Fruit fly (Drosophila melanogaster) whole organism, embryonic: ENCODE data around the gene Galphai.

Source experiments
- ATbp ChIP-seq: fragments of 200-800 bp; sonication (Bioruptor generic); optimal IDR thresholded peaks from 2 replicates; lab custom pipeline; 2017; ENCODE audit warnings: missing biosample characterization, mild to moderate bottlenecking, missing genetic modification characterization, missing genetic modification reagents
- Atf3 ChIP-seq: fragments of 200-800 bp; sonication (Bioruptor generic); optimal IDR thresholded peaks from 3 replicates; lab custom pipeline; 2016; ENCODE audit warnings: missing biosample characterization, missing genetic modification characterization
- CG10979 ChIP-seq: fragments of 200-800 bp; sonication (Bioruptor generic); optimal IDR thresholded peaks from 2 replicates; lab custom pipeline; 2018; ENCODE audit warnings: missing biosample characterization, mild to moderate bottlenecking, missing genetic modification characterization, moderate library complexity
- CG11093 ChIP-seq: fragments of 200-800 bp; sonication (Bioruptor generic); IDR thresholded peaks from 3 replicates; pipeline ENCODE4 v1.3.6; 2022; ENCODE audit warnings: missing biosample characterization, missing genetic modification characterization
- CG11504 ChIP-seq: fragments of 200-800 bp; sonication (Bioruptor generic); optimal IDR thresholded peaks from 3 replicates; lab custom pipeline; 2019; ENCODE audit warnings: missing biosample characterization, mild to moderate bottlenecking, missing genetic modification characterization, moderate library complexity
- CG1233 ChIP-seq: fragments of 200-800 bp; sonication (Bioruptor generic); optimal IDR thresholded peaks from 4 replicates; lab custom pipeline; 2018; ENCODE audit warnings: missing biosample characterization, mild to moderate bottlenecking, missing genetic modification characterization
- CG13296 ChIP-seq: fragments of 200-800 bp; sonication (Bioruptor generic); optimal IDR thresholded peaks from 3 replicates; lab custom pipeline; 2018; ENCODE audit warnings: missing biosample characterization, mild to moderate bottlenecking, missing genetic modification characterization
- CG14441 ChIP-seq: fragments of 200-800 bp; sonication (Bioruptor generic); IDR thresholded peaks from 2 replicates; pipeline ENCODE4 v1.3.6; 2022; ENCODE audit warnings: missing biosample characterization, missing genetic modification characterization
- CG14667 ChIP-seq: fragments of 200-800 bp; sonication (Bioruptor generic); IDR thresholded peaks from 2 replicates; pipeline ENCODE4 v1.3.6; 2022; ENCODE audit warnings: missing biosample characterization, missing genetic modification characterization
- CG15269 ChIP-seq: fragments of 200-800 bp; sonication (Bioruptor generic); optimal IDR thresholded peaks from 2 replicates; lab custom pipeline; 2018; ENCODE audit warnings: missing biosample characterization, mild to moderate bottlenecking, missing genetic modification characterization, moderate library complexity
- CG1529 ChIP-seq: fragments of 200-800 bp; sonication (Bioruptor generic); optimal IDR thresholded peaks from 3 replicates; lab custom pipeline; 2018; ENCODE audit warnings: missing biosample characterization, missing genetic modification characterization
- CG17385 ChIP-seq: fragments of 200-800 bp; sonication (Bioruptor generic); optimal IDR thresholded peaks from 3 replicates; lab custom pipeline; 2018; ENCODE audit warnings: missing biosample characterization, mild to moderate bottlenecking, missing genetic modification characterization
- CG18599 ChIP-seq: fragments of 200-800 bp; sonication (Bioruptor generic); optimal IDR thresholded peaks from 3 replicates; lab custom pipeline; 2017; ENCODE audit warnings: missing biosample characterization, missing genetic modification characterization, mild to moderate bottlenecking, moderate library complexity, missing genetic modification reagents
- CG2678 ChIP-seq: fragments of 200-800 bp; sonication (Bioruptor generic); optimal IDR thresholded peaks from 3 replicates; lab custom pipeline; 2019; ENCODE audit warnings: missing biosample characterization, mild to moderate bottlenecking, missing genetic modification characterization, moderate library complexity
- CG34422 ChIP-seq: fragments of 200-800 bp; sonication (Bioruptor generic); IDR thresholded peaks from 3 replicates; pipeline ENCODE4 v1.3.6; 2022; ENCODE audit warnings: missing biosample characterization, missing genetic modification characterization
- CG8765 ChIP-seq: fragments of 200-800 bp; sonication (Bioruptor generic); IDR thresholded peaks from 2 replicates; pipeline ENCODE4 v1.3.6; 2022; ENCODE audit warnings: missing biosample characterization, missing genetic modification characterization
- CG8924 ChIP-seq: fragments of 200-800 bp; optimal IDR thresholded peaks from 3 replicates; lab custom pipeline; 2019; ENCODE audit warnings: missing biosample characterization, mild to moderate bottlenecking, missing genetic modification characterization, moderate library complexity
- CG9932 ChIP-seq: fragments of 200-800 bp; sonication (Bioruptor generic); IDR thresholded peaks from 2 replicates; pipeline ENCODE4 v1.3.6; 2022; ENCODE audit warnings: missing biosample characterization, missing genetic modification characterization
- ERR ChIP-seq: fragments of 200-800 bp; sonication (Bioruptor generic); optimal IDR thresholded peaks from 2 replicates; lab custom pipeline; 2016; ENCODE audit warnings: missing biosample characterization, missing genetic modification characterization
- HLH3B ChIP-seq: fragments of 200-800 bp; sonication (Bioruptor generic); IDR thresholded peaks from 2 replicates; pipeline ENCODE4 v1.3.6; 2022; ENCODE audit warnings: missing biosample characterization, missing genetic modification characterization
- Hmx ChIP-seq: fragments of 200-800 bp; sonication (Bioruptor generic); optimal IDR thresholded peaks from 2 replicates; lab custom pipeline; 2016; ENCODE audit warnings: missing biosample characterization, missing genetic modification characterization
- NFAT ChIP-seq: fragments of 200-800 bp; sonication (Bioruptor generic); IDR thresholded peaks from 2 replicates; pipeline ENCODE4 v1.3.6; 2022; ENCODE audit warnings: missing biosample characterization, missing genetic modification characterization
- Oli ChIP-seq: fragments of 200-800 bp; sonication (Bioruptor generic); optimal IDR thresholded peaks from 2 replicates; lab custom pipeline; 2018; ENCODE audit warnings: missing biosample characterization, mild to moderate bottlenecking, missing genetic modification characterization, moderate library complexity
- Rx ChIP-seq: fragments of 200-800 bp; sonication (Bioruptor generic); IDR thresholded peaks from 2 replicates; pipeline ENCODE4 v1.3.6; 2022; ENCODE audit warnings: missing biosample characterization, missing genetic modification characterization
- Sox100B ChIP-seq: fragments of 200-800 bp; sonication (Bioruptor generic); optimal IDR thresholded peaks from 3 replicates; lab custom pipeline; 2018; ENCODE audit warnings: missing biosample characterization, mild to moderate bottlenecking, missing genetic modification characterization
- TFAM ChIP-seq: fragments of 200-800 bp; sonication (Bioruptor generic); optimal IDR thresholded peaks from 2 replicates; lab custom pipeline; 2017; ENCODE audit warnings: missing biosample characterization, missing genetic modification characterization, inconsistent platforms
- Usf ChIP-seq: fragments of 200-800 bp; sonication (Bioruptor generic); optimal IDR thresholded peaks from 2 replicates; lab custom pipeline; 2017; ENCODE audit warnings: missing genotype, missing biosample characterization, missing genetic modification characterization
- Xbp1 ChIP-seq: fragments of 200-800 bp; sonication (Bioruptor generic); optimal IDR thresholded peaks from 3 replicates; lab custom pipeline; 2016; ENCODE audit warnings: missing biosample characterization, mild to moderate bottlenecking, missing genetic modification characterization
- bowl ChIP-seq: fragments of 200-800 bp; sonication (Bioruptor generic); IDR thresholded peaks from 2 replicates; pipeline ENCODE4 v1.3.6; 2022; ENCODE audit warnings: missing biosample characterization, missing genetic modification characterization
- chn ChIP-seq: fragments of 200-800 bp; sonication (Bioruptor generic); optimal IDR thresholded peaks from 2 replicates; lab custom pipeline; 2016; ENCODE audit warnings: missing biosample characterization, missing genetic modification characterization
- crol ChIP-seq: fragments of 200-800 bp; sonication (Bioruptor generic); IDR thresholded peaks from 2 replicates; pipeline ENCODE4 v1.3.6; 2022; ENCODE audit warnings: missing biosample characterization, missing genetic modification characterization
- fd102C ChIP-seq: fragments of 200-800 bp; sonication (Bioruptor generic); optimal IDR thresholded peaks from 2 replicates; lab custom pipeline; 2018; ENCODE audit warnings: missing biosample characterization, mild to moderate bottlenecking, missing genetic modification characterization, moderate library complexity
- fru ChIP-seq: fragments of >200 bp; optimal IDR thresholded peaks from 2 replicates; lab custom pipeline; 2017
- gcm ChIP-seq: fragments of 200-800 bp; sonication (Bioruptor generic); optimal IDR thresholded peaks from 2 replicates; lab custom pipeline; 2019; ENCODE audit warnings: missing biosample characterization, mild to moderate bottlenecking, missing genetic modification characterization, moderate library complexity
- grau ChIP-seq: fragments of 200-800 bp; optimal IDR thresholded peaks from 3 replicates; lab custom pipeline; 2019; ENCODE audit warnings: missing biosample characterization, mild to moderate bottlenecking, missing genetic modification characterization, moderate library complexity
- grn ChIP-seq: fragments of 200-800 bp; sonication (Bioruptor generic); optimal IDR thresholded peaks from 3 replicates; lab custom pipeline; 2017; ENCODE audit warnings: missing biosample characterization, missing genetic modification characterization
- h ChIP-seq: fragments of >200 bp; optimal IDR thresholded peaks from 2 replicates; lab custom pipeline; 2017
- ham ChIP-seq: fragments of 200-800 bp; sonication (Bioruptor generic); IDR thresholded peaks from 2 replicates; pipeline ENCODE4 v1.3.6; 2022; ENCODE audit warnings: missing biosample characterization, missing genetic modification characterization
- her ChIP-seq: fragments of 200-800 bp; sonication (Bioruptor generic); optimal IDR thresholded peaks from 2 replicates; lab custom pipeline; 2016; ENCODE audit warnings: missing biosample characterization, missing genetic modification characterization
- kah ChIP-seq: fragments of 200-800 bp; sonication (Bioruptor generic); optimal IDR thresholded peaks from 2 replicates; lab custom pipeline; 2018; ENCODE audit warnings: missing biosample characterization, mild to moderate bottlenecking, missing genetic modification characterization
- peb ChIP-seq: fragments of 200-800 bp; sonication (Bioruptor generic); IDR thresholded peaks from 2 replicates; pipeline ENCODE4 v1.3.6; 2022; ENCODE audit warnings: missing biosample characterization, missing genetic modification characterization
- prd ChIP-seq, 3 experiments: fragments of >200 bp in 2 of 3; fragments of 200-800 bp in 1 of 3; sonication (Bioruptor generic) in 1 of 3; optimal IDR thresholded peaks in 2 of 3; IDR thresholded peaks in 1 of 3; 2 replicates in 2 of 3; 3 replicates in 1 of 3; pipeline versions ENCODE4 v1.3.6 to Lab custom; 2017 to 2022; ENCODE audit warnings: missing biosample characterization in 1 of 3, missing genetic modification characterization in 1 of 3
- sc ChIP-seq, 3 experiments: fragments of >200 bp in 2 of 3; fragments of 200-800 bp in 1 of 3; sonication (Bioruptor generic) in 1 of 3; optimal IDR thresholded peaks; 2 replicates in 2 of 3; 3 replicates in 1 of 3; lab custom pipeline; 2017; ENCODE audit warnings: mild to moderate bottlenecking in 1 of 3, missing biosample characterization in 1 of 3, missing genetic modification characterization in 1 of 3, missing genetic modification reagents in 1 of 3
- schlank ChIP-seq: fragments of 200-800 bp; sonication (Bioruptor generic); optimal IDR thresholded peaks from 2 replicates; lab custom pipeline; 2018; ENCODE audit warnings: missing biosample characterization, mild to moderate bottlenecking, missing genetic modification characterization
- stc ChIP-seq: fragments of 200-800 bp; sonication (Bioruptor generic); IDR thresholded peaks from 2 replicates; pipeline ENCODE4 v1.3.6; 2022; ENCODE audit warnings: missing biosample characterization, missing genetic modification characterization
- tgo ChIP-seq: fragments of 200-800 bp; sonication (Bioruptor generic); IDR thresholded peaks from 3 replicates; pipeline ENCODE4 v1.3.6; 2022; ENCODE audit warnings: missing biosample characterization, missing genetic modification characterization
- unc-4 ChIP-seq: fragments of 200-800 bp; sonication (Bioruptor generic); IDR thresholded peaks from 2 replicates; pipeline ENCODE4 v1.3.6; 2022; ENCODE audit warnings: missing biosample characterization, missing genetic modification characterization; ENCODE audit not compliant: partially characterized antibody
- zfh2 ChIP-seq: fragments of 200-800 bp; sonication (Bioruptor generic); optimal IDR thresholded peaks from 2 replicates; lab custom pipeline; 2016; ENCODE audit warnings: missing biosample characterization, missing genetic modification characterization

Galphai gene

DNA sequence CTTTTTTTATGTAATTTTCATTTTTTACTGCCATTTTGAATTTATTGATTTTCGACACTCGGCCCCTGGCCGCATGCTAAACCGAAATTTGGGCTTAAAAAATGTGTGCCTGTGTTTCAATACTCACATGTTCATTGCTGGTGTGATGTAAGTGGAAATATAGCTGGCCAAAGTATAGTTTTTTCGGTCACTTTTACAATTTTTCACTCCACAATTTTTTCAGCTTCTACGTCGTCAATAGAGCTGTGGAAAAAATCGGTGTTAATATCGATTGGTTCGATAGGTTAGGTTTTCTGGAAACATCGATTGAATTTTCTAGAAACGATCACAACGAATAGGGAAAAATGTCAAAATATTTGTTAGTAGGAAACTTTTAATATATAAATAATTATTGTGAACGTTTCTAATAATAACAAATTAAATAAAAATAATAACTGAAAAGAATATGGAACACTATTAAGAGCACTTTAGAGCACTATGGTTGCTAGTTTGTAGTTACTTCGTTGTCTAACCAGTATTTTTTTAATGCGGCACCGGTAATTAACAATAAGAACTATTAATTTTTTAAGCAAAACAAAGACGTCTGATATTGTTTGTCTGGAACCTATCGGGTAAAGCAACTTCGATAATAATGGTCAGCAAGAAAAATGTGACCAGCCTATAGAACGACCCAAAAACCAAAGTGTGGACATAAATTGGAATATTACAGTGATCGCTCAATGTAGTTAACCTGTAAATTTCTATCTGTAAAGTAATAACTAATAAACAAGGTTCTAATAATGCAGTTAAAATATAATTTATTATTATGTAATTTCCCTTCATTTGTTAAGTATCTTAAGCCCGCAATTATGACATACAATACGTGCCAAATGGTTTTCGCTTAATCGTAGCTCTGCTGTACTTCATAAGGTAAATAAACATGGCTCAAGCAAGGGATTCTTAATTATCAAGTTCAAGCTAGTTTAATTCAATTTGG is 24.3 kb downstream of the Galphai start, which contains the start of the genes CG10077 and CG9948 (continued):
- TF ChIP-seq grau (tag; lab: Kevin White, UChicago): peak; percentile 100
- TF ChIP-seq fd102C (GFP tag; lab: Kevin White, UChicago): peak; percentile 27
- TF ChIP-seq Rx: peak; percentile 88
- peak; percentile 91 for TF ChIP-seq CG11504 (tag; lab: Kevin White, UChicago)
- peak; percentile 88 for TF ChIP-seq CG17385 (GFP tag; lab: Kevin White, UChicago)
- no peak for TF ChIP-seq prd (optimal IDR thresholded peaks at IDR 0.05; lab: Kevin White, UChicago)
- TF ChIP-seq prd (GFP tag; IDR thresholded peaks at IDR 0.05; lab: Robert Waterston, UW): peak; percentile 96
- TF ChIP-seq bowl: peak; percentile 76; the same call in 1 of the 2 replicates
- TF ChIP-seq ham: peak; percentile 53; the same call in 1 of the 2 replicates
- peak; percentile 93 for TF ChIP-seq CG15269
- TF ChIP-seq chn: peak; percentile 78
- peak; percentile 92 for TF ChIP-seq gcm (GFP tag; lab: Kevin White, UChicago)
- peak; percentile 86 for TF ChIP-seq ATbp (GFP tag; lab: Kevin White, UChicago)
- peak; percentile 90 for TF ChIP-seq CG8924 (tag; lab: Kevin White, UChicago)
- TF ChIP-seq Sox100B (GFP tag; lab: Kevin White, UChicago): peak; percentile 79
- TF ChIP-seq NFAT (GFP tag; lab: Robert Waterston, UW): peak; percentile 82
- TF ChIP-seq sc (optimal IDR thresholded peaks at IDR 0.05; lab: Kevin White, UChicago): no peak
- TF ChIP-seq sc (GFP tag; optimal IDR thresholded peaks at IDR 0.05; lab: Kevin White, UChicago): peak; percentile 74
- peak; percentile 65 for TF ChIP-seq Hmx (GFP tag; lab: Kevin White, UChicago)
- TF ChIP-seq CG34422 (GFP tag; lab: Robert Waterston, UW): peak; percentile 94
- TF ChIP-seq kah (GFP tag; lab: Kevin White, UChicago): peak; percentile 81
- TF ChIP-seq grn (GFP tag; lab: Kevin White, UChicago): no peak
- TF ChIP-seq h: no peak
- peak; percentile 87 for TF ChIP-seq CG13296 (GFP tag; lab: Kevin White, UChicago)
- no peak for TF ChIP-seq crol (GFP tag; lab: Robert Waterston, UW)
- peak; percentile 88 for TF ChIP-seq CG14667
- peak; percentile 89 for TF ChIP-seq CG10979 (tag; lab: Kevin White, UChicago)
- TF ChIP-seq Xbp1 (GFP tag; lab: Kevin White, UChicago): peak; percentile 91
- TF ChIP-seq CG8765: peak; percentile 79
- peak; percentile 11 for TF ChIP-seq her (GFP tag; lab: Kevin White, UChicago)
- TF ChIP-seq CG1529 (GFP tag; lab: Kevin White, UChicago): peak; percentile 80
- TF ChIP-seq CG1233 (GFP tag; lab: Kevin White, UChicago): peak; percentile 86
- peak; percentile 56 for TF ChIP-seq schlank (tag; lab: Kevin White, UChicago)
- TF ChIP-seq peb (GFP tag; lab: Robert Waterston, UW): peak; percentile 84
- TF ChIP-seq fru (lab: Kevin White, UChicago): no peak
- TF ChIP-seq zfh2 (GFP tag; lab: Kevin White, UChicago): peak; percentile 39
- TF ChIP-seq CG18599 (GFP tag; lab: Kevin White, UChicago): peak; percentile 89
- TF ChIP-seq Usf (GFP tag; lab: Kevin White, UChicago): peak; percentile 78
- peak; percentile 26 for TF ChIP-seq TFAM (GFP tag; lab: Kevin White, UChicago)
- peak; percentile 91 for TF ChIP-seq tgo (GFP tag; lab: Robert Waterston, UW)
- TF ChIP-seq stc (GFP tag; lab: Robert Waterston, UW): peak; percentile 91
- peak; percentile 91 for TF ChIP-seq HLH3B
- TF ChIP-seq ERR (GFP tag; lab: Kevin White, UChicago): peak; percentile 21
- peak; percentile 91 for TF ChIP-seq Oli (tag; lab: Kevin White, UChicago)
- TF ChIP-seq Atf3 (GFP tag; lab: Kevin White, UChicago): peak; percentile 7
- TF ChIP-seq CG9932 (GFP tag; lab: Robert Waterston, UW): peak; percentile 93
- peak; percentile 81 for TF ChIP-seq unc-4 (GFP tag; lab: Robert Waterston, UW)
- peak; percentile 93 for TF ChIP-seq CG2678 (tag; lab: Kevin White, UChicago)
- peak; percentile 83 for TF ChIP-seq CG11093 (GFP tag; lab: Robert Waterston, UW)
- peak; percentile 91 for TF ChIP-seq CG14441 (GFP tag; lab: Robert Waterston, UW)
